Fruit fly (Drosophila melanogaster) whole organism, embryonic: ENCODE results near the gene CG33664.

ENCODE experiments used
- ATbp ChIP-seq: fragments of 200-800 bp; sonication (Bioruptor generic); optimal IDR thresholded peaks from 2 replicates; lab custom pipeline; 2017; ENCODE audit warnings: missing biosample characterization, mild to moderate bottlenecking, missing genetic modification characterization, missing genetic modification reagents
- BtbVII ChIP-seq: fragments of 200-800 bp; sonication (Bioruptor generic); optimal IDR thresholded peaks from 3 replicates; lab custom pipeline; 2017; ENCODE audit warnings: missing biosample characterization, mild to moderate bottlenecking, missing genetic modification characterization
- CG10366 ChIP-seq: fragments of 200-800 bp; sonication (Bioruptor generic); IDR thresholded peaks from 2 replicates; pipeline ENCODE4 v1.3.6; 2022; ENCODE audit warnings: missing biosample characterization, missing genetic modification characterization
- CG11247 ChIP-seq: fragments of 200-800 bp; sonication (Bioruptor generic); IDR thresholded peaks from 2 replicates; pipeline ENCODE4 v1.3.6; 2022; ENCODE audit warnings: missing biosample characterization, missing genetic modification characterization
- CG11398 ChIP-seq: fragments of 200-800 bp; sonication (Bioruptor generic); optimal IDR thresholded peaks from 2 replicates; lab custom pipeline; 2016; ENCODE audit warnings: missing biosample characterization, missing genetic modification characterization
- CG11456 ChIP-seq: fragments of 200-800 bp; sonication (Bioruptor generic); IDR thresholded peaks from 3 replicates; pipeline ENCODE4 v1.3.6; 2022; ENCODE audit warnings: missing biosample characterization, missing genetic modification characterization
- CG13775 ChIP-seq: fragments of 200-800 bp; sonication (Bioruptor generic); optimal IDR thresholded peaks from 3 replicates; lab custom pipeline; 2017; ENCODE audit warnings: missing biosample characterization, mild to moderate bottlenecking, missing genetic modification characterization
- CG13894 ChIP-seq: fragments of 200-800 bp; sonication (Bioruptor generic); optimal IDR thresholded peaks from 3 replicates; lab custom pipeline; 2018; ENCODE audit warnings: missing biosample characterization, mild to moderate bottlenecking, missing genetic modification characterization, moderate library complexity
- CG18011 ChIP-seq: fragments of 200-800 bp; sonication (Bioruptor generic); optimal IDR thresholded peaks from 2 replicates; lab custom pipeline; 2017; ENCODE audit warnings: missing biosample characterization, missing genetic modification characterization, mild to moderate bottlenecking, moderate library complexity, missing genotype
- CG2712 ChIP-seq: fragments of 200-800 bp; optimal IDR thresholded peaks from 3 replicates; lab custom pipeline; 2019; ENCODE audit warnings: missing biosample characterization, mild to moderate bottlenecking, missing genetic modification characterization, moderate library complexity
- CG30431 ChIP-seq: fragments of 200-800 bp; sonication (Bioruptor generic); optimal IDR thresholded peaks from 2 replicates; lab custom pipeline; 2017; ENCODE audit warnings: missing biosample characterization, missing genetic modification characterization
- CG33557 ChIP-seq: fragments of 200-800 bp; sonication (Bioruptor generic); optimal IDR thresholded peaks from 2 replicates; lab custom pipeline; 2019; ENCODE audit warnings: missing biosample characterization, mild to moderate bottlenecking, missing genetic modification characterization, moderate library complexity
- CG34422 ChIP-seq: fragments of 200-800 bp; sonication (Bioruptor generic); IDR thresholded peaks from 3 replicates; pipeline ENCODE4 v1.3.6; 2022; ENCODE audit warnings: missing biosample characterization, missing genetic modification characterization
- CG5245 ChIP-seq: fragments of 200-800 bp; sonication (Bioruptor generic); optimal IDR thresholded peaks from 3 replicates; lab custom pipeline; 2016; ENCODE audit warnings: missing biosample characterization, missing genetic modification characterization
- CG6791 ChIP-seq: fragments of 200-800 bp; sonication (Bioruptor generic); IDR thresholded peaks from 3 replicates; pipeline ENCODE4 v1.3.6; 2022; ENCODE audit warnings: missing biosample characterization, missing genetic modification characterization; ENCODE audit not compliant: partially characterized antibody
- CG8924 ChIP-seq: fragments of 200-800 bp; optimal IDR thresholded peaks from 3 replicates; lab custom pipeline; 2019; ENCODE audit warnings: missing biosample characterization, mild to moderate bottlenecking, missing genetic modification characterization, moderate library complexity
- CG9817 ChIP-seq: fragments of 200-800 bp; sonication (Bioruptor generic); optimal IDR thresholded peaks from 2 replicates; lab custom pipeline; 2018; ENCODE audit warnings: missing biosample characterization, mild to moderate bottlenecking, missing genetic modification characterization, moderate library complexity
- CHES-1-like ChIP-seq: fragments of 200-800 bp; sonication (Bioruptor generic); optimal IDR thresholded peaks from 2 replicates; lab custom pipeline; 2016; ENCODE audit warnings: missing biosample characterization, missing genetic modification characterization
- Dad ChIP-seq: fragments of 200-800 bp; sonication (Bioruptor generic); optimal IDR thresholded peaks from 3 replicates; lab custom pipeline; 2016; ENCODE audit warnings: missing biosample characterization, missing genetic modification characterization
- Doc2 ChIP-seq: fragments of 200-800 bp; sonication (Bioruptor generic); IDR thresholded peaks from 2 replicates; pipeline ENCODE4 v1.3.6; 2022; ENCODE audit warnings: missing biosample characterization, missing genetic modification characterization
- ERR ChIP-seq: fragments of 200-800 bp; sonication (Bioruptor generic); optimal IDR thresholded peaks from 2 replicates; lab custom pipeline; 2016; ENCODE audit warnings: missing biosample characterization, missing genetic modification characterization
- HHEX ChIP-seq: fragments of 200-800 bp; sonication (Bioruptor generic); optimal IDR thresholded peaks from 3 replicates; lab custom pipeline; 2017; ENCODE audit warnings: missing biosample characterization, mild to moderate bottlenecking, missing genetic modification characterization, missing genetic modification reagents
- Hr39 ChIP-seq: fragments of >200 bp; optimal IDR thresholded peaks from 2 replicates; lab custom pipeline; 2017
- Meics ChIP-seq: fragments of 200-800 bp; sonication (Bioruptor generic); optimal IDR thresholded peaks from 2 replicates; lab custom pipeline; 2017; ENCODE audit warnings: missing biosample characterization, mild to moderate bottlenecking, missing genetic modification characterization
- NC2α ChIP-seq: fragments of 200-800 bp; sonication (Bioruptor generic); optimal IDR thresholded peaks from 2 replicates; lab custom pipeline; 2016; ENCODE audit warnings: missing biosample characterization, missing genetic modification characterization
- Xbp1 ChIP-seq: fragments of 200-800 bp; sonication (Bioruptor generic); optimal IDR thresholded peaks from 3 replicates; lab custom pipeline; 2016; ENCODE audit warnings: missing biosample characterization, mild to moderate bottlenecking, missing genetic modification characterization
- abd-A ChIP-seq: fragments of 200-800 bp; sonication (Bioruptor generic); optimal IDR thresholded peaks from 3 replicates; lab custom pipeline; 2019; ENCODE audit warnings: missing biosample characterization, mild to moderate bottlenecking, missing genetic modification characterization, moderate library complexity
- amos ChIP-seq: fragments of 200-800 bp; sonication (Bioruptor generic); IDR thresholded peaks from 2 replicates; pipeline ENCODE4 v1.3.6; 2022; ENCODE audit warnings: missing biosample characterization, missing genetic modification characterization; ENCODE audit not compliant: partially characterized antibody
- ato ChIP-seq: fragments of 200-800 bp; sonication (Bioruptor generic); IDR thresholded peaks from 2 replicates; pipeline ENCODE4 v1.3.6; 2022; ENCODE audit warnings: missing biosample characterization, missing genetic modification characterization; ENCODE audit not compliant: partially characterized antibody
- dimm ChIP-seq: fragments of 200-800 bp; sonication (Bioruptor generic); IDR thresholded peaks from 2 replicates; pipeline ENCODE4 v1.3.6; 2022; ENCODE audit warnings: missing biosample characterization, missing genetic modification characterization
- disco-r ChIP-seq: fragments of 200-800 bp; sonication (Bioruptor generic); optimal IDR thresholded peaks from 2 replicates; lab custom pipeline; 2016; ENCODE audit warnings: missing biosample characterization, missing genetic modification characterization
- ems ChIP-seq: fragments of 200-800 bp; sonication (Bioruptor generic); optimal IDR thresholded peaks from 3 replicates; lab custom pipeline; 2016; ENCODE audit warnings: missing biosample characterization, missing genetic modification characterization
- gcm2 ChIP-seq: fragments of 200-800 bp; sonication (Bioruptor generic); optimal IDR thresholded peaks from 2 replicates; lab custom pipeline; 2016; ENCODE audit warnings: missing biosample characterization, missing genetic modification characterization
- gro ChIP-seq: fragments of 200-800 bp; sonication (Bioruptor generic); optimal IDR thresholded peaks from 2 replicates; lab custom pipeline; 2016; ENCODE audit warnings: missing biosample characterization, missing genetic modification characterization
- ind ChIP-seq: fragments of 200-800 bp; sonication (Bioruptor generic); optimal IDR thresholded peaks from 3 replicates; lab custom pipeline; 2016; ENCODE audit warnings: missing biosample characterization, missing genetic modification characterization
- klu ChIP-seq: fragments of 200-800 bp; sonication (Bioruptor generic); IDR thresholded peaks from 2 replicates; pipeline ENCODE4 v1.3.6; 2022; ENCODE audit warnings: missing biosample characterization, missing genetic modification characterization
- kni ChIP-seq: fragments of 200-800 bp; sonication (Bioruptor generic); optimal IDR thresholded peaks from 3 replicates; lab custom pipeline; 2017; ENCODE audit warnings: mild to moderate bottlenecking, missing biosample characterization, missing genetic modification reagents, missing genetic modification characterization
- lbe ChIP-seq: fragments of 200-800 bp; sonication (Bioruptor generic); optimal IDR thresholded peaks from 2 replicates; lab custom pipeline; 2016; ENCODE audit warnings: missing biosample characterization, mild to moderate bottlenecking, missing genetic modification characterization
- lmd ChIP-seq: fragments of 200-800 bp; sonication (Bioruptor generic); IDR thresholded peaks from 2 replicates; pipeline ENCODE4 v1.3.6; 2022; ENCODE audit warnings: missing biosample characterization, missing genetic modification characterization
- mld ChIP-seq: fragments of 200-800 bp; sonication (Bioruptor generic); IDR thresholded peaks from 3 replicates; pipeline ENCODE4 v1.3.6; 2022; ENCODE audit warnings: missing biosample characterization, missing genetic modification characterization; ENCODE audit not compliant: partially characterized antibody
- otp ChIP-seq: fragments of 200-800 bp; sonication (Bioruptor generic); IDR thresholded peaks from 3 replicates; pipeline ENCODE4, ENCODE4 v1.3.6; 2022; ENCODE audit warnings: missing biosample characterization, missing genetic modification characterization
- schlank ChIP-seq: fragments of 200-800 bp; sonication (Bioruptor generic); optimal IDR thresholded peaks from 2 replicates; lab custom pipeline; 2018; ENCODE audit warnings: missing biosample characterization, mild to moderate bottlenecking, missing genetic modification characterization
- sqz ChIP-seq: fragments of 200-800 bp; sonication (Bioruptor generic); optimal IDR thresholded peaks from 3 replicates; lab custom pipeline; 2018; ENCODE audit warnings: missing biosample characterization, mild to moderate bottlenecking, missing genetic modification characterization
- stwl ChIP-seq: fragments of 200-800 bp; sonication (Bioruptor generic); optimal IDR thresholded peaks from 3 replicates; lab custom pipeline; 2018; ENCODE audit warnings: missing biosample characterization, mild to moderate bottlenecking, missing genetic modification characterization, moderate library complexity
- sug ChIP-seq: fragments of 200-800 bp; optimal IDR thresholded peaks from 2 replicates; lab custom pipeline; 2019; ENCODE audit warnings: missing biosample characterization, mild to moderate bottlenecking, missing genetic modification characterization, moderate library complexity
- tgo ChIP-seq: fragments of 200-800 bp; sonication (Bioruptor generic); IDR thresholded peaks from 3 replicates; pipeline ENCODE4 v1.3.6; 2022; ENCODE audit warnings: missing biosample characterization, missing genetic modification characterization
- tio ChIP-seq: fragments of 200-800 bp; sonication (Bioruptor generic); optimal IDR thresholded peaks from 2 replicates; lab custom pipeline; 2017; ENCODE audit warnings: missing biosample characterization, missing genetic modification characterization, inconsistent platforms
- toy ChIP-seq: fragments of 200-800 bp; sonication (Bioruptor generic); IDR thresholded peaks from 2 replicates; pipeline ENCODE4 v1.3.6; 2022; ENCODE audit warnings: missing biosample characterization, missing genetic modification characterization
- twi ChIP-seq: fragments of 200-800 bp; optimal IDR thresholded peaks from 2 replicates; lab custom pipeline; 2019; ENCODE audit warnings: missing biosample characterization, mild to moderate bottlenecking, missing genetic modification characterization, moderate library complexity
- wek ChIP-seq: fragments of 200-800 bp; sonication (Bioruptor generic); optimal IDR thresholded peaks from 3 replicates; lab custom pipeline; 2018; ENCODE audit warnings: missing biosample characterization, mild to moderate bottlenecking, missing genetic modification characterization, moderate library complexity
- zfh1 ChIP-seq: fragments of 200-800 bp; sonication (Bioruptor generic); IDR thresholded peaks from 3 replicates; pipeline ENCODE4 v1.3.6; 2022; ENCODE audit warnings: missing biosample characterization, missing genetic modification characterization

Gene CG33664

DNA sequence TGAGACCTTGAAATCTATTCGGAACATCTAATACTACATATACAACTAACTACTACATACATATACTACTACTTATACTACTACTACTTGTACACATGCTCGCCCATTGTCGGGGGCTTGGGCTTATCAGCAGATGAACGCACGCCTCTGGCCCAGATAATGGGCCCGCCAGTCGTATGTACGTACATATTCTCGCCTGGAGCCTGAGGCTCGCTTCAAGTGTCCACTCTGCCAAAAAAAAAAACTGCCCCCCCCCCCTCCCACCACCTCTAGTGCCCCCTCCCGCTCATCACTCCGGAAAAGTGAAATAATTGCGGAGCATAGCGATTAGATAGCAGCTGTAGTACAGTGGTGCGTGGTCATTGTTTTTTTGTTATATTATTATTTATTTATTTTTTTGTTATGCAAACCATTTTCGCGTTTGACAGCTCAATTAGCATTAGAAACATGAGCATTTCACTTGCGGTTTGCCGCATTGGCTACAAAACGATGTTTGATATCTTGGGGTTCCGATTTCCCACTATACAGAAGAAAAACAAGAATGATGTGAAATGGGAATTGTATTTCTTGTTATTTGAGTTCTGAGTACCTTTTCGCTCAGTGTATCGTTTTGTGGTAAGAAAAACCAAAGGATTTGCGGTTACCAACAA, 27.1 kb upstream of the CG33664 start (continued):
- TF ChIP-seq dimm (no peak), twi (tag; lab: Kevin White, UChicago) (no peak), disco-r (GFP tag; lab: Kevin White, UChicago) (no peak), CG10366 (no peak), ems (no peak), tgo (no peak), lbe (GFP tag; lab: Kevin White, UChicago) (no peak), CG33557 (GFP tag; lab: Kevin White, UChicago) (no peak), BtbVII (GFP tag; lab: Kevin White, UChicago) (no peak), ato (GFP tag; lab: Robert Waterston, UW) (no peak), Hr39 (lab: Kevin White, UChicago) (no peak), gro (no peak), klu (GFP tag; lab: Robert Waterston, UW) (no peak), amos (GFP tag; lab: Robert Waterston, UW) (no peak), Xbp1 (GFP tag; lab: Kevin White, UChicago) (no peak), mld (GFP tag; lab: Robert Waterston, UW) (no peak), kni (GFP tag; lab: Kevin White, UChicago) (no peak), CG13894 (peak; percentile 3), gcm2 (GFP tag; lab: Kevin White, UChicago) (no peak), CG13775 (GFP tag; lab: Kevin White, UChicago) (no peak), CHES-1-like (no peak), CG2712 (peak; percentile 16), abd-A (tag; lab: Kevin White, UChicago) (peak; percentile 15), Doc2 (GFP tag; lab: Robert Waterston, UW) (no peak), stwl (tag; lab: Kevin White, UChicago) (no peak), Dad (GFP tag; lab: Kevin White, UChicago) (no peak), CG9817 (tag; lab: Kevin White, UChicago) (no peak), zfh1 (GFP tag; lab: Robert Waterston, UW) (no peak), wek (no peak), schlank (tag; lab: Kevin White, UChicago) (no peak), CG34422 (GFP tag; lab: Robert Waterston, UW) (no peak), ATbp (GFP tag; lab: Kevin White, UChicago) (no peak), sqz (peak; percentile 64), lmd (GFP tag; lab: Robert Waterston, UW) (no peak), sug (tag; lab: Kevin White, UChicago) (peak; percentile 94), Meics (GFP tag; lab: Kevin White, UChicago) (peak; percentile 32), CG5245 (GFP tag; lab: Kevin White, UChicago) (no peak), CG8924 (tag; lab: Kevin White, UChicago) (no peak), CG6791 (GFP tag; lab: Robert Waterston, UW) (no peak), ind (GFP tag; lab: Kevin White, UChicago) (peak; percentile 12), CG11247 (no peak), CG30431 (GFP tag; lab: Kevin White, UChicago) (no peak), NC2α (no peak), HHEX (GFP tag; lab: Kevin White, UChicago) (no peak), CG11456 (GFP tag; lab: Robert Waterston, UW) (no peak), toy (GFP tag; lab: Robert Waterston, UW) (no peak), CG11398 (GFP tag; lab: Kevin White, UChicago) (no peak), tio (no peak), ERR (GFP tag; lab: Kevin White, UChicago) (no peak), CG18011 (GFP tag; lab: Kevin White, UChicago) (no peak), otp (GFP tag; lab: Robert Waterston, UW) (no peak)
